Fruit fly (Drosophila melanogaster) whole organism, embryonic: Measurements from ENCODE around the gene kin17.
A peak's percentile ranks its signal among the peaks of the same experiment; 100 is the strongest.

ENCODE experiments used
- Abd-B ChIP-seq: fragments of 200-800 bp; sonication (Bioruptor generic); optimal IDR thresholded peaks from 2 replicates; lab custom pipeline; 2018; ENCODE audit warnings: missing biosample characterization, mild to moderate bottlenecking, missing genetic modification characterization, moderate library complexity
- Ada2b ChIP-seq: fragments of 200-800 bp; sonication (Bioruptor generic); IDR thresholded peaks from 2 replicates; pipeline ENCODE4 v1.3.6; 2022; ENCODE audit warnings: missing biosample characterization, missing genetic modification characterization
- CG10321 ChIP-seq: fragments of 200-800 bp; sonication (Bioruptor generic); IDR thresholded peaks from 2 replicates; pipeline ENCODE4 v1.3.6; 2022; ENCODE audit warnings: missing biosample characterization, missing genetic modification characterization
- CG10565 ChIP-seq: fragments of 200-800 bp; sonication (Bioruptor generic); optimal IDR thresholded peaks from 3 replicates; lab custom pipeline; 2016; ENCODE audit warnings: missing biosample characterization, mild to moderate bottlenecking, missing genetic modification characterization
- CG15073 ChIP-seq: fragments of 200-800 bp; sonication (Bioruptor generic); optimal IDR thresholded peaks from 2 replicates; lab custom pipeline; 2016; ENCODE audit warnings: missing biosample characterization, missing genetic modification characterization
- CG17328 ChIP-seq: fragments of 200-800 bp; sonication (Bioruptor generic); IDR thresholded peaks from 2 replicates; pipeline ENCODE4 v1.3.6; 2022; ENCODE audit warnings: missing biosample characterization, missing genetic modification characterization
- CG34422 ChIP-seq: fragments of 200-800 bp; sonication (Bioruptor generic); IDR thresholded peaks from 3 replicates; pipeline ENCODE4 v1.3.6; 2022; ENCODE audit warnings: missing biosample characterization, missing genetic modification characterization
- CG3726 ChIP-seq: fragments of 200-800 bp; sonication (Bioruptor generic); IDR thresholded peaks from 3 replicates; pipeline ENCODE4, ENCODE4 v1.3.6; 2022; ENCODE audit warnings: missing biosample characterization, missing genetic modification characterization
- CG5953 ChIP-seq: fragments of 200-800 bp; sonication (Bioruptor generic); IDR thresholded peaks from 2 replicates; pipeline ENCODE4 v1.3.6; 2022; ENCODE audit warnings: missing biosample characterization, missing genetic modification characterization
- CG6683 ChIP-seq: fragments of 200-800 bp; sonication (Bioruptor generic); optimal IDR thresholded peaks from 2 replicates; lab custom pipeline; 2017; ENCODE audit warnings: missing biosample characterization, mild to moderate bottlenecking, missing genetic modification characterization, missing genetic modification reagents
- CG6765 ChIP-seq: fragments of 200-800 bp; sonication (Bioruptor generic); optimal IDR thresholded peaks from 3 replicates; lab custom pipeline; 2017; ENCODE audit warnings: missing biosample characterization, mild to moderate bottlenecking, missing genetic modification characterization
- CG7357 ChIP-seq: fragments of 200-800 bp; sonication (Bioruptor generic); IDR thresholded peaks from 3 replicates; pipeline ENCODE4 v1.3.6; 2022; ENCODE audit warnings: missing biosample characterization, missing genetic modification characterization
- CTCF ChIP-seq: fragments of 200-800 bp; sonication (Bioruptor generic); optimal IDR thresholded peaks from 2 replicates; lab custom pipeline; 2017; ENCODE audit warnings: missing biosample characterization, mild to moderate bottlenecking, missing genetic modification characterization, moderate library complexity
- CrebB ChIP-seq: fragments of 200-800 bp; sonication (Bioruptor generic); optimal IDR thresholded peaks from 3 replicates; lab custom pipeline; 2018; ENCODE audit warnings: missing biosample characterization, mild to moderate bottlenecking, missing genetic modification characterization
- Dek ChIP-seq: fragments of 200-800 bp; sonication (Bioruptor generic); optimal IDR thresholded peaks from 3 replicates; lab custom pipeline; 2019; ENCODE audit warnings: missing biosample characterization, mild to moderate bottlenecking, missing genetic modification characterization, moderate library complexity
- Dip2 ChIP-seq: fragments of 200-800 bp; sonication (Bioruptor generic); IDR thresholded peaks from 2 replicates; pipeline ENCODE4 v1.3.6; 2022; ENCODE audit warnings: missing biosample characterization, missing genetic modification characterization
- Drgx ChIP-seq: fragments of 200-800 bp; sonication (Bioruptor generic); IDR thresholded peaks from 2 replicates; pipeline ENCODE4 v1.3.6; 2022; ENCODE audit warnings: missing biosample characterization, missing genetic modification characterization
- Eip74EF ChIP-seq, 2 experiments: fragments of 200-800 bp in 1 of 2; fragments of >200 bp in 1 of 2; sonication (Bioruptor generic) in 1 of 2; optimal IDR thresholded peaks; 2 replicates each; lab custom pipeline; 2017 to 2019; ENCODE audit warnings: missing biosample characterization in 2 of 2, missing genetic modification characterization in 2 of 2, mild to moderate bottlenecking in 1 of 2, moderate library complexity in 1 of 2
- Ets65A ChIP-seq: fragments of 200-800 bp; sonication (Bioruptor generic); peaks from one replicate; lab custom pipeline; 2016; ENCODE audit warnings: missing biosample characterization, missing genetic modification characterization
- Hey ChIP-seq: fragments of 200-800 bp; sonication (Bioruptor generic); optimal IDR thresholded peaks from 3 replicates; lab custom pipeline; 2018; ENCODE audit warnings: missing biosample characterization, mild to moderate bottlenecking, missing genetic modification characterization
- Hmr ChIP-seq: fragments of 200-800 bp; sonication (Bioruptor generic); optimal IDR thresholded peaks from 3 replicates; lab custom pipeline; 2017; ENCODE audit warnings: mild to moderate bottlenecking, missing biosample characterization, missing genetic modification reagents, missing genetic modification characterization
- Nf-YA ChIP-seq: fragments of 200-800 bp; sonication (Bioruptor generic); IDR thresholded peaks from 2 replicates; pipeline ENCODE4 v1.3.6; 2022; ENCODE audit warnings: missing biosample characterization, missing genetic modification characterization
- Sry-δ ChIP-seq: fragments of 200-800 bp; sonication (Bioruptor generic); optimal IDR thresholded peaks from 2 replicates; lab custom pipeline; 2016; ENCODE audit warnings: missing biosample characterization, missing genetic modification characterization
- ab ChIP-seq: fragments of 200-800 bp; sonication (Bioruptor generic); optimal IDR thresholded peaks from 2 replicates; lab custom pipeline; 2016; ENCODE audit warnings: missing biosample characterization, missing genetic modification characterization
- aop ChIP-seq: fragments of 200-800 bp; sonication (Bioruptor generic); IDR thresholded peaks from 2 replicates; pipeline ENCODE4 v1.3.6; 2022; ENCODE audit warnings: missing biosample characterization, missing genetic modification characterization
- ap ChIP-seq: fragments of 200-800 bp; sonication (Bioruptor generic); IDR thresholded peaks from 2 replicates; pipeline ENCODE4 v1.3.6; 2022; ENCODE audit warnings: missing biosample characterization, missing genetic modification characterization
- ash1 ChIP-seq: fragments of 200-800 bp; sonication (Bioruptor generic); optimal IDR thresholded peaks from 2 replicates; lab custom pipeline; 2018; ENCODE audit warnings: missing biosample characterization, mild to moderate bottlenecking, missing genetic modification characterization
- btn ChIP-seq: fragments of 200-800 bp; sonication (Bioruptor generic); optimal IDR thresholded peaks from 2 replicates; lab custom pipeline; 2016; ENCODE audit warnings: missing biosample characterization, missing genetic modification characterization
- caup ChIP-seq: fragments of 200-800 bp; sonication (Bioruptor generic); optimal IDR thresholded peaks from 3 replicates; lab custom pipeline; 2017; ENCODE audit warnings: missing biosample characterization, mild to moderate bottlenecking, missing genetic modification characterization, moderate library complexity; ENCODE audit not compliant: severe bottlenecking
- chm ChIP-seq: fragments of 200-800 bp; sonication (Bioruptor generic); IDR thresholded peaks from 2 replicates; pipeline ENCODE4 v1.3.6; 2022; ENCODE audit warnings: missing biosample characterization, missing genetic modification characterization
- dan ChIP-seq: fragments of 200-800 bp; sonication (Bioruptor generic); IDR thresholded peaks from 2 replicates; pipeline ENCODE4 v1.3.6; 2022; ENCODE audit warnings: missing biosample characterization, missing genetic modification characterization
- disco-r ChIP-seq: fragments of 200-800 bp; sonication (Bioruptor generic); optimal IDR thresholded peaks from 2 replicates; lab custom pipeline; 2016; ENCODE audit warnings: missing biosample characterization, missing genetic modification characterization
- fd3F ChIP-seq: fragments of 200-800 bp; sonication (Bioruptor generic); optimal IDR thresholded peaks from 2 replicates; lab custom pipeline; 2018; ENCODE audit warnings: missing biosample characterization, mild to moderate bottlenecking, missing genetic modification characterization, moderate library complexity
- hb ChIP-seq: fragments of 200-800 bp; sonication (Bioruptor generic); IDR thresholded peaks from 3 replicates; pipeline ENCODE4 v1.3.6; 2022; ENCODE audit warnings: missing biosample characterization, missing genetic modification characterization; ENCODE audit not compliant: partially characterized antibody
- insv ChIP-seq, 2 experiments: fragments of 200-800 bp; sonication (Bioruptor generic); optimal IDR thresholded peaks; 3 replicates each; lab custom pipeline; 2016 to 2018; ENCODE audit warnings: missing biosample characterization in 2 of 2, missing genetic modification characterization in 2 of 2
- lab ChIP-seq: fragments of 200-800 bp; sonication (Bioruptor generic); optimal IDR thresholded peaks from 3 replicates; lab custom pipeline; 2017; ENCODE audit warnings: missing biosample characterization, missing genetic modification characterization, mild to moderate bottlenecking, moderate library complexity, missing genetic modification reagents
- lilli ChIP-seq: fragments of 200-800 bp; sonication (Bioruptor generic); optimal IDR thresholded peaks from 3 replicates; lab custom pipeline; 2016; ENCODE audit warnings: missing biosample characterization, missing genetic modification characterization
- maf-S ChIP-seq: fragments of 200-800 bp; sonication (Bioruptor generic); optimal IDR thresholded peaks from 2 replicates; lab custom pipeline; 2016; ENCODE audit warnings: missing biosample characterization, missing genetic modification characterization
- pho ChIP-seq: fragments of 200-800 bp; sonication (Bioruptor generic); optimal IDR thresholded peaks from 2 replicates; lab custom pipeline; 2016; ENCODE audit warnings: missing biosample characterization, missing genetic modification characterization
- pita ChIP-seq: fragments of 200-800 bp; sonication (Bioruptor generic); optimal IDR thresholded peaks from 2 replicates; lab custom pipeline; 2017; ENCODE audit warnings: missing biosample characterization, mild to moderate bottlenecking, missing genetic modification characterization
- pnt ChIP-seq: fragments of 200-800 bp; sonication (Bioruptor generic); optimal IDR thresholded peaks from 3 replicates; lab custom pipeline; 2016; ENCODE audit warnings: missing biosample characterization, missing genetic modification characterization
- prd ChIP-seq, 3 experiments: fragments of >200 bp in 2 of 3; fragments of 200-800 bp in 1 of 3; sonication (Bioruptor generic) in 1 of 3; optimal IDR thresholded peaks in 2 of 3; IDR thresholded peaks in 1 of 3; 2 replicates in 2 of 3; 3 replicates in 1 of 3; pipeline versions ENCODE4 v1.3.6 to Lab custom; 2017 to 2022; ENCODE audit warnings: missing biosample characterization in 1 of 3, missing genetic modification characterization in 1 of 3
- pzg ChIP-seq: fragments of 200-800 bp; sonication (Bioruptor generic); optimal IDR thresholded peaks from 3 replicates; lab custom pipeline; 2018; ENCODE audit warnings: missing biosample characterization, mild to moderate bottlenecking, missing genetic modification characterization, moderate library complexity
- rib ChIP-seq: fragments of 200-800 bp; sonication (Bioruptor generic); IDR thresholded peaks from 2 replicates; pipeline ENCODE4 v1.3.6; 2022; ENCODE audit warnings: missing biosample characterization, missing genetic modification characterization
- row ChIP-seq: fragments of 200-800 bp; sonication (Bioruptor generic); IDR thresholded peaks from 3 replicates; pipeline ENCODE4 v1.3.6; 2022; ENCODE audit warnings: missing biosample characterization, missing genetic modification characterization
- salm ChIP-seq: fragments of 200-800 bp; sonication (Bioruptor generic); optimal IDR thresholded peaks from 2 replicates; lab custom pipeline; 2018; ENCODE audit warnings: missing biosample characterization, mild to moderate bottlenecking, missing genetic modification characterization
- sob ChIP-seq: fragments of 200-800 bp; sonication (Bioruptor generic); IDR thresholded peaks from 2 replicates; pipeline ENCODE4 v1.3.6; 2022; ENCODE audit warnings: missing biosample characterization, missing genetic modification characterization
- sr ChIP-seq: fragments of 200-800 bp; sonication (Bioruptor generic); IDR thresholded peaks from 3 replicates; pipeline ENCODE4 v1.3.6; 2022; ENCODE audit warnings: missing biosample characterization, missing genetic modification characterization
- ttk ChIP-seq: fragments of 200-800 bp; sonication (Bioruptor generic); IDR thresholded peaks from 2 replicates; pipeline ENCODE4 v2.1.2; 2022; ENCODE audit warnings: missing biosample characterization, missing genetic modification characterization
- unc-4 ChIP-seq: fragments of 200-800 bp; sonication (Bioruptor generic); IDR thresholded peaks from 2 replicates; pipeline ENCODE4 v1.3.6; 2022; ENCODE audit warnings: missing biosample characterization, missing genetic modification characterization; ENCODE audit not compliant: partially characterized antibody
- unpg ChIP-seq: fragments of 200-800 bp; sonication (Bioruptor generic); optimal IDR thresholded peaks from 3 replicates; lab custom pipeline; 2018; ENCODE audit warnings: missing biosample characterization, mild to moderate bottlenecking, missing genetic modification characterization, moderate library complexity

kin17 gene

dm6 chr3L:20388983-20389382, 32.4 kb downstream of the kin17 start (continued):
- TF ChIP-seq Hmr (GFP tag; lab: Kevin White, UChicago) (peak; percentile 59), lab (GFP tag; lab: Kevin White, UChicago) (peak; percentile 67), ap (GFP tag; lab: Robert Waterston, UW) (no peak), CG34422 (GFP tag; lab: Robert Waterston, UW) (peak; percentile 57; the same call in 1 of the 3 replicates), unpg (GFP tag; lab: Kevin White, UChicago) (peak; percentile 48), Drgx (GFP tag; lab: Robert Waterston, UW) (no peak; the same call in 1 of the 2 replicates), prd (optimal IDR thresholded peaks at IDR 0.05; lab: Kevin White, UChicago) (no peak), prd (GFP tag; IDR thresholded peaks at IDR 0.05; lab: Robert Waterston, UW) (peak; percentile 49; the same call in 1 of the 3 replicates), maf-S (no peak), ab (GFP tag; lab: Kevin White, UChicago) (no peak), CG15073 (GFP tag; lab: Kevin White, UChicago) (no peak), aop (GFP tag; lab: Robert Waterston, UW) (no peak), salm (tag; lab: Kevin White, UChicago) (no peak), Sry-δ (GFP tag; lab: Kevin White, UChicago) (no peak), caup (GFP tag; lab: Kevin White, UChicago) (peak; percentile 50), Dip2 (no peak), row (GFP tag; lab: Robert Waterston, UW) (peak; percentile 63), pita (no peak), btn (GFP tag; lab: Kevin White, UChicago) (no peak), Ets65A (GFP tag; lab: Kevin White, UChicago) (peak; percentile 85), insv (GFP tag; optimal IDR thresholded peaks at IDR 0.05; lab: Kevin White, UChicago) (no peak), CG5953 (no peak), CG6683 (no peak), Abd-B (GFP tag; lab: Kevin White, UChicago) (no peak), CG17328 (GFP tag; lab: Robert Waterston, UW) (peak; percentile 39; the same call in 1 of the 2 replicates), Ada2b (0 out of 2 replicates have a peak, but pooled peaks have one; percentile 30), Eip74EF (GFP tag; optimal IDR thresholded peaks at IDR 0.05; lab: Kevin White, UChicago) (peak in 1 of 2 experiments; percentile 68), dan (GFP tag; lab: Robert Waterston, UW) (no peak), CG10565 (GFP tag; lab: Kevin White, UChicago) (no peak), CG6765 (GFP tag; lab: Kevin White, UChicago) (no peak), disco-r (GFP tag; lab: Kevin White, UChicago) (no peak), CG10321 (GFP tag; lab: Robert Waterston, UW) (no peak), Nf-YA (GFP tag; lab: Robert Waterston, UW) (no peak), fd3F (GFP tag; lab: Kevin White, UChicago) (peak; percentile 28), pho (GFP tag; lab: Kevin White, UChicago) (peak; percentile 28), Hey (tag; lab: Kevin White, UChicago) (peak; percentile 21), sr (GFP tag; lab: Robert Waterston, UW) (0 out of 3 replicates have a peak, but pooled peaks have one; percentile 35), hb (GFP tag; lab: Robert Waterston, UW) (no peak), CrebB (tag; lab: Kevin White, UChicago) (peak; percentile 25), CG7357 (GFP tag; lab: Robert Waterston, UW) (no peak), pnt (GFP tag; lab: Kevin White, UChicago) (peak; percentile 11), Dek (tag; lab: Kevin White, UChicago) (peak; percentile 45), chm (GFP tag; lab: Robert Waterston, UW) (no peak; the same call in 1 of the 2 replicates), rib (0 out of 2 replicates have a peak, but pooled peaks have one; percentile 19), pzg (GFP tag; lab: Kevin White, UChicago) (no peak), ash1 (no peak), ttk (GFP tag; lab: Robert Waterston, UW) (0 out of 2 replicates have a peak, but pooled peaks have one; percentile 16), unc-4 (no peak), CG3726 (GFP tag; lab: Robert Waterston, UW) (no peak), CTCF (GFP tag; lab: Kevin White, UChicago) (no peak), sob (GFP tag; lab: Robert Waterston, UW) (peak; percentile 35; the same call in 1 of the 2 replicates), lilli (GFP tag; lab: Kevin White, UChicago) (peak; percentile 68)
